Fruit fly (Drosophila melanogaster): ENCODE data around the gene CG10591.

- peak; percentile 82 for TF ChIP-seq CG14655 (GFP tag; optimal IDR thresholded peaks at IDR 0.05)
- TF ChIP-seq D1 (tag; optimal IDR thresholded peaks at IDR 0.05), result no peak
- no peak for TF ChIP-seq CG32121 (GFP tag; IDR thresholded peaks at IDR 0.05)
- peak; percentile 19; the same call in 1 of the 3 replicates for TF ChIP-seq CG4496 (GFP tag; IDR thresholded peaks at IDR 0.05)
- no peak for TF ChIP-seq CG15710 (tag; optimal IDR thresholded peaks at IDR 0.05)
- TF ChIP-seq CG8301 (tag; optimal IDR thresholded peaks at IDR 0.05), result peak; percentile 48
- peak; percentile 19 for TF ChIP-seq Pif1B (GFP tag; optimal IDR thresholded peaks at IDR 0.05)
- TF ChIP-seq fd96Ca (GFP tag; IDR thresholded peaks at IDR 0.05), result no peak
- TF ChIP-seq rn (GFP tag; IDR thresholded peaks at IDR 0.05), result no peak
- TF ChIP-seq Ets98B (GFP tag; IDR thresholded peaks at IDR 0.05), result no peak
Measured at dm6 chr3L:5630176-5630583, 30.7 kb upstream of the CG10591 start.

Measured in whole organism, pupa.